Fruit fly (Drosophila melanogaster) whole organism, embryonic: ENCODE measurements around the gene CG43731.

Source experiments
- CG10321 ChIP-seq: fragments of 200-800 bp; sonication (Bioruptor generic); IDR thresholded peaks from 2 replicates; pipeline ENCODE4 v1.3.6; 2022; ENCODE audit warnings: missing biosample characterization, missing genetic modification characterization
- CG14014 ChIP-seq: fragments of 200-800 bp; sonication (Bioruptor generic); IDR thresholded peaks from 2 replicates; pipeline ENCODE4 v1.3.6; 2022; ENCODE audit warnings: missing biosample characterization, missing genetic modification characterization
- CG15479 ChIP-seq: fragments of 200-800 bp; sonication (Bioruptor generic); optimal IDR thresholded peaks from 3 replicates; lab custom pipeline; 2019; ENCODE audit warnings: missing biosample characterization, mild to moderate bottlenecking, missing genetic modification characterization, moderate library complexity
- CG16815 ChIP-seq: fragments of 200-800 bp; sonication (Bioruptor generic); optimal IDR thresholded peaks from 3 replicates; lab custom pipeline; 2017; ENCODE audit warnings: missing biosample characterization, mild to moderate bottlenecking, missing genetic modification characterization
- CG17328 ChIP-seq: fragments of 200-800 bp; sonication (Bioruptor generic); IDR thresholded peaks from 2 replicates; pipeline ENCODE4 v1.3.6; 2022; ENCODE audit warnings: missing biosample characterization, missing genetic modification characterization
- CG2202 ChIP-seq: fragments of 200-800 bp; sonication (Bioruptor generic); optimal IDR thresholded peaks from 2 replicates; lab custom pipeline; 2018; ENCODE audit warnings: missing biosample characterization, mild to moderate bottlenecking, missing genetic modification characterization
- CG31441 ChIP-seq: fragments of 200-800 bp; sonication (Bioruptor generic); IDR thresholded peaks from 2 replicates; pipeline ENCODE4 v1.3.6; 2022; ENCODE audit warnings: missing biosample characterization, missing genetic modification characterization
- CG33213 ChIP-seq: fragments of 200-800 bp; sonication (Bioruptor generic); optimal IDR thresholded peaks from 3 replicates; lab custom pipeline; 2016; ENCODE audit warnings: missing biosample characterization, missing genetic modification characterization
- CG34376 ChIP-seq: fragments of 200-800 bp; sonication (Bioruptor generic); optimal IDR thresholded peaks from 2 replicates; lab custom pipeline; 2018; ENCODE audit warnings: missing biosample characterization, mild to moderate bottlenecking, missing genetic modification characterization
- CG4360 ChIP-seq: fragments of 200-800 bp; sonication (Bioruptor generic); IDR thresholded peaks from 2 replicates; pipeline ENCODE4 v1.3.6; 2022; ENCODE audit warnings: missing biosample characterization, missing genetic modification characterization
- CG5245 ChIP-seq: fragments of 200-800 bp; sonication (Bioruptor generic); optimal IDR thresholded peaks from 3 replicates; lab custom pipeline; 2016; ENCODE audit warnings: missing biosample characterization, missing genetic modification characterization
- CG8359 ChIP-seq: fragments of 200-800 bp; sonication (Bioruptor generic); optimal IDR thresholded peaks from 2 replicates; lab custom pipeline; 2017; ENCODE audit warnings: missing biosample characterization, mild to moderate bottlenecking, missing genetic modification characterization, borderline replicate concordance
- E2f2 ChIP-seq: fragments of 200-800 bp; sonication (Bioruptor generic); IDR thresholded peaks from 2 replicates; pipeline ENCODE4 v1.3.6; 2022; ENCODE audit warnings: missing biosample characterization, missing genetic modification characterization
- GATAe ChIP-seq: fragments of 200-800 bp; sonication (Bioruptor generic); conservative IDR thresholded peaks from 2 replicates; pipeline ENCODE4 v1.3.6; 2022; ENCODE audit warnings: missing biosample characterization, missing genetic modification characterization
- H15 ChIP-seq: fragments of 200-800 bp; sonication (Bioruptor generic); IDR thresholded peaks from 3 replicates; pipeline ENCODE4 v1.3.6; 2022; ENCODE audit warnings: missing biosample characterization, missing genetic modification characterization
- Hr78 ChIP-seq, 2 experiments: fragments of 200-800 bp in 1 of 2; fragments of >200 bp in 1 of 2; sonication (Bioruptor generic) in 1 of 2; optimal IDR thresholded peaks; 2 replicates each; lab custom pipeline; 2017 to 2019; ENCODE audit warnings: missing biosample characterization in 2 of 2, missing genetic modification characterization in 2 of 2, mild to moderate bottlenecking in 1 of 2, moderate library complexity in 1 of 2
- Lim3 ChIP-seq: fragments of 200-800 bp; sonication (Bioruptor generic); IDR thresholded peaks from 2 replicates; pipeline ENCODE4 v1.3.6; 2022; ENCODE audit warnings: missing biosample characterization, missing genetic modification characterization
- Med ChIP-seq: fragments of 200-800 bp; sonication (Bioruptor generic); peaks from one replicate; lab custom pipeline; 2016; ENCODE audit warnings: missing biosample characterization, missing genetic modification characterization, mild to moderate bottlenecking, inconsistent platforms, moderate library complexity
- Mes4 ChIP-seq: fragments of 200-800 bp; sonication (Bioruptor generic); optimal IDR thresholded peaks from 2 replicates; lab custom pipeline; 2016; ENCODE audit warnings: missing biosample characterization, missing genetic modification characterization
- Nf-YC ChIP-seq: fragments of 200-800 bp; optimal IDR thresholded peaks from 3 replicates; lab custom pipeline; 2019; ENCODE audit warnings: missing biosample characterization, mild to moderate bottlenecking, missing genetic modification characterization, moderate library complexity
- Pdp1 ChIP-seq, 2 experiments: fragments of 200-800 bp; sonication (Bioruptor generic); optimal IDR thresholded peaks; 3 replicates each; lab custom pipeline; 2016; ENCODE audit warnings: missing biosample characterization in 2 of 2, missing genetic modification characterization in 2 of 2, mild to moderate bottlenecking in 1 of 2, moderate library complexity in 1 of 2
- Ptx1 ChIP-seq: fragments of 200-800 bp; sonication (Bioruptor generic); IDR thresholded peaks from 2 replicates; pipeline ENCODE4 v1.3.6; 2022; ENCODE audit warnings: missing biosample characterization, missing genetic modification characterization
- abd-A ChIP-seq: fragments of 200-800 bp; sonication (Bioruptor generic); optimal IDR thresholded peaks from 3 replicates; lab custom pipeline; 2019; ENCODE audit warnings: missing biosample characterization, mild to moderate bottlenecking, missing genetic modification characterization, moderate library complexity
- caup ChIP-seq: fragments of 200-800 bp; sonication (Bioruptor generic); optimal IDR thresholded peaks from 3 replicates; lab custom pipeline; 2017; ENCODE audit warnings: missing biosample characterization, mild to moderate bottlenecking, missing genetic modification characterization, moderate library complexity; ENCODE audit not compliant: severe bottlenecking
- en ChIP-seq: fragments of 200-800 bp; sonication (Bioruptor generic); optimal IDR thresholded peaks from 2 replicates; lab custom pipeline; 2016; ENCODE audit warnings: missing biosample characterization, missing genetic modification characterization
- exex ChIP-seq: fragments of 200-800 bp; sonication (Bioruptor generic); optimal IDR thresholded peaks from 4 replicates; lab custom pipeline; 2018; ENCODE audit warnings: missing biosample characterization, mild to moderate bottlenecking, missing genetic modification characterization, moderate library complexity
- grn ChIP-seq: fragments of 200-800 bp; sonication (Bioruptor generic); optimal IDR thresholded peaks from 3 replicates; lab custom pipeline; 2017; ENCODE audit warnings: missing biosample characterization, missing genetic modification characterization
- jing ChIP-seq: fragments of 200-800 bp; sonication (Bioruptor generic); optimal IDR thresholded peaks from 2 replicates; lab custom pipeline; 2018; ENCODE audit warnings: missing biosample characterization, mild to moderate bottlenecking, missing genetic modification characterization
- kni ChIP-seq: fragments of 200-800 bp; sonication (Bioruptor generic); optimal IDR thresholded peaks from 3 replicates; lab custom pipeline; 2017; ENCODE audit warnings: mild to moderate bottlenecking, missing biosample characterization, missing genetic modification reagents, missing genetic modification characterization
- lab ChIP-seq: fragments of 200-800 bp; sonication (Bioruptor generic); optimal IDR thresholded peaks from 3 replicates; lab custom pipeline; 2017; ENCODE audit warnings: missing biosample characterization, missing genetic modification characterization, mild to moderate bottlenecking, moderate library complexity, missing genetic modification reagents
- mirr ChIP-seq: fragments of 200-800 bp; sonication (Bioruptor generic); optimal IDR thresholded peaks from 3 replicates; lab custom pipeline; 2018; ENCODE audit warnings: missing biosample characterization, mild to moderate bottlenecking, missing genetic modification characterization
- odd ChIP-seq: fragments of 200-800 bp; sonication (Bioruptor generic); optimal IDR thresholded peaks from 2 replicates; lab custom pipeline; 2017; ENCODE audit warnings: missing biosample characterization, mild to moderate bottlenecking, missing genetic modification characterization
- ssp ChIP-seq: fragments of 200-800 bp; sonication (Bioruptor generic); IDR thresholded peaks from 2 replicates; pipeline ENCODE4 v1.3.6; 2022; ENCODE audit warnings: missing biosample characterization, missing genetic modification characterization
- sug ChIP-seq: fragments of 200-800 bp; optimal IDR thresholded peaks from 2 replicates; lab custom pipeline; 2019; ENCODE audit warnings: missing biosample characterization, mild to moderate bottlenecking, missing genetic modification characterization, moderate library complexity
- vnd ChIP-seq: fragments of 200-800 bp; sonication (Bioruptor generic); IDR thresholded peaks from 3 replicates; pipeline ENCODE4 v1.3.6; 2022; ENCODE audit warnings: missing biosample characterization, missing genetic modification characterization; ENCODE audit not compliant: partially characterized antibody
- wek ChIP-seq: fragments of 200-800 bp; sonication (Bioruptor generic); optimal IDR thresholded peaks from 3 replicates; lab custom pipeline; 2018; ENCODE audit warnings: missing biosample characterization, mild to moderate bottlenecking, missing genetic modification characterization, moderate library complexity

Gene CG43731

DNA sequence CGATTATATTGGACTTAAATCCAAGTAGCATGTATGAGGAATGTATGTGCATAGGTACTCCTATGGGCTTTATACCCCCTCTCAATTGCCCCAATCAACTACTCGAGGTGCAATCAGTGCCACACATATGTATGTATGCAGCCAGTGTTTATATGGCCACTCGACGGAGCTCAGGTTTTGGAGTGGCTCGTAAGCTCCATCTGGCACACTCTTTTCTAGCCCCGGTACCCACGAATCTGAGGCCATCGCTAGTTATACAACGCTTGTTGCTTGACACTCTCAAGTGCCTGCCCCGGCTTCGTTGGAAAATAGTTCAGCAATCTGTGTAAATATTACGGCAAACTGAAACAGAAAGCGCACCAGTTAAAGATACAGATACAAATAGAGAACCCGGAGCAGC is 5.5 kb upstream of the CG43731 start (continued):
- TF ChIP-seq exex: peak; percentile 60
- TF ChIP-seq ssp: no peak
- TF ChIP-seq CG2202 (tag; lab: Kevin White, UChicago): no peak
- TF ChIP-seq mirr (GFP tag; lab: Kevin White, UChicago): no peak
- TF ChIP-seq Pdp1 (GFP tag; optimal IDR thresholded peaks at IDR 0.05; lab: Kevin White, UChicago): peak in 1 of 2 experiments; percentile 90
- TF ChIP-seq CG16815 (GFP tag; lab: Kevin White, UChicago): no peak
- no peak for TF ChIP-seq H15 (GFP tag; lab: Robert Waterston, UW)
- no peak for TF ChIP-seq Ptx1 (GFP tag; lab: Robert Waterston, UW)

DNA sequence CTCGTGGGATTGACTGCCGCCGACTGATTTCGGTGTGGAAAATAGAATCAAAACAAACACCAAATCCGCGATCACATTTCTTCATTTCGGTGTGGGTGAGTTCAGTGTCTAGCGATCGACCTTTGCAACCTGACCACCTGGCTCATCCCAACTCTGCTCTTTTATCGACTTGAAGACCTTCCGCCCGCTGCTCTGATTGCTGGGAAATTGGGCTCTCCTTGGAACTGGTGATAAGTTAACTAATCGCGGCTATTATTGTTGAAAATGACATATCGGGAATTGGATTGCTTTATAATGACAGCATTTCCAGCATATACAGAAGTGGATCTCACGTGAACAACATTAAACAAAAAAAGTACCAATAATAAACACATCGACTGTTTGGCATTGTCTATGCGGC is 4.5 kb upstream of the CG43731 start:
- TF ChIP-seq sug (tag; lab: Kevin White, UChicago): peak; percentile 49
- TF ChIP-seq en: no peak
- peak; percentile 29; the same call in 1 of the 2 replicates for TF ChIP-seq GATAe (GFP tag; lab: Robert Waterston, UW)
- TF ChIP-seq vnd: 0 out of 3 replicates have a peak, but pooled peaks have one; percentile 33
- TF ChIP-seq Nf-YC: peak; percentile 3
- no peak for TF ChIP-seq Hr78 (GFP tag; optimal IDR thresholded peaks at IDR 0.05; lab: Kevin White, UChicago)
- TF ChIP-seq grn (GFP tag; lab: Kevin White, UChicago): peak; percentile 74
- TF ChIP-seq mirr (GFP tag; lab: Kevin White, UChicago): peak; percentile 89
- TF ChIP-seq CG17328: no peak
- no peak for TF ChIP-seq wek (GFP tag; lab: Kevin White, UChicago)
- no peak for TF ChIP-seq kni (GFP tag; lab: Kevin White, UChicago)
- peak; percentile 71 for TF ChIP-seq CG34376 (GFP tag; lab: Kevin White, UChicago)
- TF ChIP-seq exex: peak; percentile 99

- no peak for TF ChIP-seq CG5245 (GFP tag; lab: Kevin White, UChicago)
- no peak for TF ChIP-seq E2f2 (GFP tag; lab: Robert Waterston, UW)
- TF ChIP-seq CG14014 (GFP tag; lab: Robert Waterston, UW): no peak
- peak; percentile 80 for TF ChIP-seq mirr (GFP tag; lab: Kevin White, UChicago)
- peak; percentile 82; the same call in 1 of the 2 replicates for TF ChIP-seq Lim3 (GFP tag; lab: Robert Waterston, UW)
- TF ChIP-seq CG10321 (GFP tag; lab: Robert Waterston, UW): no peak
- TF ChIP-seq odd (GFP tag; lab: Kevin White, UChicago): peak; percentile 13
- no peak for TF ChIP-seq CG8359 (GFP tag; lab: Kevin White, UChicago)
- TF ChIP-seq lab (GFP tag; lab: Kevin White, UChicago): peak; percentile 2
- no peak for TF ChIP-seq Ptx1 (GFP tag; lab: Robert Waterston, UW)
- no peak for TF ChIP-seq jing (GFP tag; lab: Kevin White, UChicago)
- peak; percentile 70 for TF ChIP-seq caup (GFP tag; lab: Kevin White, UChicago)
- TF ChIP-seq Mes4 (GFP tag; lab: Kevin White, UChicago): no peak
- no peak for TF ChIP-seq CG33213 (GFP tag; lab: Kevin White, UChicago)
- TF ChIP-seq CG15479 (GFP tag; lab: Kevin White, UChicago): peak; percentile 46
- peak; percentile 52 for TF ChIP-seq grn (GFP tag; lab: Kevin White, UChicago)
- no peak for TF ChIP-seq abd-A (tag; lab: Kevin White, UChicago)
- no peak for TF ChIP-seq CG4360
- peak; percentile 68 for TF ChIP-seq Med (GFP tag; lab: Kevin White, UChicago)
- TF ChIP-seq exex: peak; percentile 48
- TF ChIP-seq CG31441 (GFP tag; lab: Robert Waterston, UW): no peak
Measured at dm6 chr2L:19098668-19099067, 3.2 kb upstream of the CG43731 start.
